Fruit fly (Drosophila melanogaster): Measurements from ENCODE around the gene CG9368.

CG9368 gene

DNA sequence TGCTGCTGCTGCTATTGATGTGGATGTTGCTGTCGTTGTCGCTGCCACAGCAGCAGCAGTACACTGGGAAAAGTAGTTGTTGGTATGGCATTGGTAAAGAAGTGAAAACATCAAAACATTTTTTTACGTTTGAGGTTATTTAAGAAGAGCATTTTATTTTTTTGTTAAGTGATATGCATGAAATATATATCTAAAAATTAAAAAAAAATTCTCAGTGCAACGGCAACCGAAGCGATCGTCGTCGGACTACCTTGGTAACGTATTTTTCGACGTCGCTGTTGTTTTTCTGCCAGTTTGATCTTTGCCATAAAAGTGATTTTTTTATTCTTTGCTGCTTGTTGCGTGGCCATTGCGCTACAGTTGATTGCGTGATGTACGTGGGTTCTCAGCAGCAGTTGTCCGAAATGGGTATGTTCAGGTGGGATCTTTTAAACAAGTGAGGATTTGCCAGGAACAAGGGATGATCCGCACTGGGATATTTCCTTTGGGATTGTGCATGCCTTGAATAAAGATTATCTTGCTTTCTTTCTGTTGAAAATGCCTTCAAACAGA, 40.7 kb upstream of the CG9368 start (continued):
- TF ChIP-seq dmrt99B (tag; optimal IDR thresholded peaks at IDR 0.05) (peak; percentile 96), Hand (GFP tag; optimal IDR thresholded peaks at IDR 0.05) (peak; percentile 84), eyg (GFP tag; optimal IDR thresholded peaks at IDR 0.05) (peak; percentile 68), Ptx1 (GFP tag; IDR thresholded peaks at IDR 0.05) (peak; percentile 94), Lpt (GFP tag; optimal IDR thresholded peaks at IDR 0.05) (no peak), CG7556 (GFP tag; optimal IDR thresholded peaks at IDR 0.05) (peak; percentile 95), Gug (GFP tag; IDR thresholded peaks at IDR 0.05) (peak; percentile 86), en (GFP tag; optimal IDR thresholded peaks at IDR 0.05) (peak; percentile 79), danr (GFP tag; IDR thresholded peaks at IDR 0.05) (peak; percentile 94), CG18011 (GFP tag; optimal IDR thresholded peaks at IDR 0.05) (peak; percentile 68), H2.0 (GFP tag; IDR thresholded peaks at IDR 0.05) (peak; percentile 95), gcm (GFP tag; optimal IDR thresholded peaks at IDR 0.05) (peak; percentile 95), ase (GFP tag; IDR thresholded peaks at IDR 0.05) (peak; percentile 88), CG2116 (GFP tag; optimal IDR thresholded peaks at IDR 0.05) (peak; percentile 68), klu (GFP tag; IDR thresholded peaks at IDR 0.05) (peak; percentile 91), Dll (GFP tag; IDR thresholded peaks at IDR 0.05; ENCODE audit: partially characterized antibody) (no peak), Fer1 (GFP tag; optimal IDR thresholded peaks at IDR 0.05) (peak; percentile 94), ATbp (GFP tag; optimal IDR thresholded peaks at IDR 0.05) (peak; percentile 93), NFAT (GFP tag; IDR thresholded peaks at IDR 0.05) (peak; percentile 91), CG11398 (GFP tag; optimal IDR thresholded peaks at IDR 0.05) (peak; percentile 84), aop (GFP tag; IDR thresholded peaks at IDR 0.05) (peak; percentile 84), dimm (GFP tag; IDR thresholded peaks at IDR 0.05) (peak; percentile 83), so (GFP tag; IDR thresholded peaks at IDR 0.05) (peak; percentile 97), Elba2 (GFP tag; optimal IDR thresholded peaks at IDR 0.05) (peak; percentile 96), MTF-1 (GFP tag; optimal IDR thresholded peaks at IDR 0.05; ENCODE audit: borderline replicate concordance) (peak; percentile 94), Dip3 (GFP tag; optimal IDR thresholded peaks at IDR 0.05) (peak; percentile 86), ap (GFP tag; IDR thresholded peaks at IDR 0.05) (peak; percentile 91), fu2 (GFP tag; optimal IDR thresholded peaks at IDR 0.05) (peak; percentile 81), chinmo (GFP tag; IDR thresholded peaks at IDR 0.05; ENCODE audit: partially characterized antibody) (0 out of 4 replicates have a peak, but pooled peaks have one; percentile 70), Myb (GFP tag; optimal IDR thresholded peaks at IDR 0.05) (peak; percentile 77), Xbp1 (GFP tag; optimal IDR thresholded peaks at IDR 0.05) (peak; percentile 95), HHEX (GFP tag; optimal IDR thresholded peaks at IDR 0.05) (peak; percentile 93), CG11456 (GFP tag; IDR thresholded peaks at IDR 0.05) (peak; percentile 87), CG34376 (GFP tag; optimal IDR thresholded peaks at IDR 0.05) (peak; percentile 85), seq (GFP tag; IDR thresholded peaks at IDR 0.05) (peak; percentile 94), lola (GFP tag; optimal IDR thresholded peaks at IDR 0.05) (peak in 1 of 3 experiments; percentile 97), ash1 (GFP tag; optimal IDR thresholded peaks at IDR 0.05) (peak; percentile 44), Optix (GFP tag; IDR thresholded peaks at IDR 0.05) (peak; percentile 94), nmo (GFP tag; optimal IDR thresholded peaks at IDR 0.05) (peak; percentile 97), Dad (GFP tag; optimal IDR thresholded peaks at IDR 0.05) (peak; percentile 90), Abd-B (GFP tag; optimal IDR thresholded peaks at IDR 0.05) (peak; percentile 95), lmd (GFP tag; IDR thresholded peaks at IDR 0.05) (peak; percentile 94), slp2 (GFP tag; optimal IDR thresholded peaks at IDR 0.05) (peak; percentile 90), YL-1 (GFP tag; optimal IDR thresholded peaks at IDR 0.05) (peak; percentile 91), CG2678 (tag; optimal IDR thresholded peaks at IDR 0.05) (peak; percentile 96), CG13424 (tag; optimal IDR thresholded peaks at IDR 0.05) (peak; percentile 97), kay (GFP tag; optimal IDR thresholded peaks at IDR 0.05) (peak; percentile 87), CG12391 (tag; optimal IDR thresholded peaks at IDR 0.05) (peak; percentile 97), CG30431 (GFP tag; optimal IDR thresholded peaks at IDR 0.05) (peak; percentile 96), CG7786 (GFP tag; optimal IDR thresholded peaks at IDR 0.05) (peak; percentile 89)
